Worm (Caenorhabditis elegans): ENCODE results near the gene F07F6.2.
A peak's percentile ranks its signal among the peaks of the same experiment; 100 is the strongest.

F07F6.2 gene

DNA sequence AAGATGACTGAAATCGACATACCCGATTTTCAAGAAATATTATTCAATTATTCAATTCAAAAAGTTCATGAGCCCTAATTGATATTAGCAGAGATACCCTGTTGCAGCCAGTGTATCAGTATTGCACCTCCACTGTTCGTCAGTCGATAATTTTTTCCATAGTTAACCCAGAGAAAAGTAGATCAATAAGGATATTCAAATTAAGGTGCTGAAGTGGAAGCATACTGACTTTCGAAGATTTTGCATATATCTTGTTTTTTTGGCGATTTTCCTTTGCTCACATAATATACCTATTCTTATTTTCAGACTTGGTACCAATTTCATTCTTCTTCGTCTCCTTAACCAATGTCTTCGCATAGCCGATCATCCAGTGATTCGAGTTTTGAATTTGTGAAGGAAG lies 11.1 kb upstream of the F07F6.2 start, which contains the start of gene EEED8.15:
EEED8.15 (plus strand) TSS at position 301 of the 400 bp plus-strand sequence.
- TF ChIP-seq attf-6 (GFP tag; IDR thresholded peaks at IDR 0.05), result no peak
- no peak for TF ChIP-seq D2030.7 (GFP tag; IDR thresholded peaks at IDR 0.05)

DNA sequence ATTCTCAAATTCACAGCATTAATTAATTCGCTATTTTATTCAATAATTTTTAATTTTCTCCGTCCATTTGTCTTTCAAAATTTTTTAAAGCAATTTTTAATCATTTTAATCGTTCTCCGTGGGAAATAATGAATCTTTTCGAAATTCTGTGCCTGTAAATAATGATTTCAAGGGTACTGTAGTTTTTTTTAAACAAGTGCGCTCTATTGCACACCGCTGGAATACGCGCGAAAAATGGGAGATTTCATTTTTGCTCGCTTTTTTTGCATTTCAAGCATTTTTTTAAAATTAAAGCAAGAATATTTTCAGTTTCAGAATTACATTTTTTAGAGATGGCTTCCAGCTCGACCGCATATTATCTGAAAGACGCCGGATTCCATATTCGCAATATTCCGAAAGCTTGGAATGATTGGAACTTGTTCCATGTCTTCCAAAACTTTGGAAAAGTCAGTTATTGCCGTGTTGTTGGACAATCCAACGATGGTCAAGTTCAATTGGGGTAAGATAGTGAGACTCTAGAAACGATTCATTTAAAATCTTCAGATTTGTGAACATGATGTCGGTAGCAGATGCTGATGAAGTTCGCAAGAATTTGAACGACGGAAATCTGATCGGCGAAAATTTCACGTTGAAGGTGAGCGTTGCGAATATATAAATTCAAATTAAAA lies 8.9 kb upstream of the F07F6.2 start, which contains the start of gene tofu-6:
tofu-6 (plus strand) TSS at position 302 of the 668 bp plus-strand sequence.
- TF ChIP-seq nfyb-1 (GFP tag; IDR thresholded peaks at IDR 0.05) (no peak), hlh-26 (GFP tag; conservative IDR thresholded peaks at IDR 0.05) (no peak), mcd-1 (GFP tag; IDR thresholded peaks at IDR 0.05) (peak; percentile 87), ZK185.1 (tag; optimal IDR thresholded peaks at IDR 0.05; ENCODE audit: poor library complexity, severe bottlenecking) (no peak), ceh-58 (GFP tag; IDR thresholded peaks at IDR 0.05) (no peak), tlf-1 (GFP tag; optimal IDR thresholded peaks at IDR 0.05) (peak; percentile 39), rpc-1 (optimal IDR thresholded peaks at IDR 0.05) (no peak), rpc-1 (tag; optimal IDR thresholded peaks at IDR 0.05) (no peak), K12H6.12 (tag; optimal IDR thresholded peaks at IDR 0.05) (no peak), somi-1 (GFP tag; optimal IDR thresholded peaks at IDR 0.05) (no peak), mes-4 (tag; optimal IDR thresholded peaks at IDR 0.05) (no peak), ceh-79 (tag; optimal IDR thresholded peaks at IDR 0.05) (no peak), hmg-20 (GFP tag; IDR thresholded peaks at IDR 0.05) (no peak), lin-54 (GFP tag; optimal IDR thresholded peaks at IDR 0.05) (peak; percentile 55), Y95B8A.8 (GFP tag; IDR thresholded peaks at IDR 0.05) (peak; percentile 50; the same call in 1 of the 2 replicates), ztf-25 (GFP tag; IDR thresholded peaks at IDR 0.05) (no peak), lag-1 (GFP tag; IDR thresholded peaks at IDR 0.05) (no peak), attf-5 (GFP tag; optimal IDR thresholded peaks at IDR 0.05) (no peak), nfya-2 (GFP tag; IDR thresholded peaks at IDR 0.05) (no peak), let-607 (tag; optimal IDR thresholded peaks at IDR 0.05) (no peak), egrh-3 (GFP tag; IDR thresholded peaks at IDR 0.05) (no peak), B0261.1 (tag; optimal IDR thresholded peaks at IDR 0.05) (no peak), atf-7 (tag; optimal IDR thresholded peaks at IDR 0.05) (no peak), nhr-90 (tag; optimal IDR thresholded peaks at IDR 0.05) (no peak), ceh-40 (GFP tag; IDR thresholded peaks at IDR 0.05) (no peak), snpc-3.4 (tag; optimal IDR thresholded peaks at IDR 0.05) (peak; percentile 78), nhr-179 (tag; optimal IDR thresholded peaks at IDR 0.05) (no peak), hsf-1 (GFP tag; IDR thresholded peaks at IDR 0.05) (0 out of 2 replicates have a peak, but pooled peaks have one; percentile 35), F33H1.4 (GFP tag; IDR thresholded peaks at IDR 0.05) (peak; percentile 78), aptf-3 (GFP tag; IDR thresholded peaks at IDR 0.05) (no peak), F57C9.4 (tag; optimal IDR thresholded peaks at IDR 0.05) (no peak), F57A8.1 (GFP tag; optimal IDR thresholded peaks at IDR 0.05) (no peak), ztf-22 (GFP tag; optimal IDR thresholded peaks at IDR 0.05) (no peak), him-1 (tag; optimal IDR thresholded peaks at IDR 0.05) (peak; percentile 69), aptf-2 (GFP tag; conservative IDR thresholded peaks at IDR 0.05) (no peak), unc-130 (GFP tag; optimal IDR thresholded peaks at IDR 0.05) (no peak), F49E8.2 (tag; optimal IDR thresholded peaks at IDR 0.05; ENCODE audit: insufficient read depth) (peak; percentile 43), rec-8 (tag; optimal IDR thresholded peaks at IDR 0.05) (no peak), snpc-1.1 (tag; optimal IDR thresholded peaks at IDR 0.05; ENCODE audit: insufficient read depth) (peak; percentile 24), cebp-2 (GFP tag; IDR thresholded peaks at IDR 0.05) (no peak), hlh-12 (tag; optimal IDR thresholded peaks at IDR 0.05) (no peak), hmg-1.2 (GFP tag; IDR thresholded peaks at IDR 0.05) (0 out of 2 replicates have a peak, but pooled peaks have one; percentile 32), dpl-1 (GFP tag; optimal IDR thresholded peaks at IDR 0.05) (peak; percentile 83), lin-26 (GFP tag; IDR thresholded peaks at IDR 0.05) (no peak)
